Fruit fly (Drosophila melanogaster) whole organism, embryonic: Measurements from ENCODE around the gene CG43731.

Experiments used
- Bteb2 ChIP-seq: fragments of 200-800 bp; sonication (Bioruptor generic); optimal IDR thresholded peaks from 2 replicates; lab custom pipeline; 2016; ENCODE audit warnings: missing biosample characterization, missing genetic modification characterization
- CG10147 ChIP-seq: fragments of 200-800 bp; sonication (Bioruptor generic); optimal IDR thresholded peaks from 2 replicates; lab custom pipeline; 2019; ENCODE audit warnings: missing biosample characterization, mild to moderate bottlenecking, missing genetic modification characterization, moderate library complexity
- CG10366 ChIP-seq: fragments of 200-800 bp; sonication (Bioruptor generic); IDR thresholded peaks from 2 replicates; pipeline ENCODE4 v1.3.6; 2022; ENCODE audit warnings: missing biosample characterization, missing genetic modification characterization
- CG10462 ChIP-seq: fragments of 200-800 bp; sonication (Bioruptor generic); optimal IDR thresholded peaks from 2 replicates; lab custom pipeline; 2016; ENCODE audit warnings: missing biosample characterization, missing genetic modification characterization
- CG10543 ChIP-seq: fragments of 200-800 bp; sonication (Bioruptor generic); optimal IDR thresholded peaks from 3 replicates; lab custom pipeline; 2017; ENCODE audit warnings: missing biosample characterization, mild to moderate bottlenecking, missing genetic modification characterization, moderate library complexity
- CG10959 ChIP-seq: fragments of 200-800 bp; sonication (Bioruptor generic); IDR thresholded peaks from 2 replicates; pipeline ENCODE4 v1.3.6; 2022; ENCODE audit warnings: missing biosample characterization, missing genetic modification characterization
- CG12155 ChIP-seq: fragments of 200-800 bp; sonication (Bioruptor generic); optimal IDR thresholded peaks from 3 replicates; lab custom pipeline; 2016; ENCODE audit warnings: missing biosample characterization, missing genetic modification characterization
- CG12299 ChIP-seq: fragments of 200-800 bp; sonication (Bioruptor generic); optimal IDR thresholded peaks from 2 replicates; lab custom pipeline; 2018; ENCODE audit warnings: missing biosample characterization, mild to moderate bottlenecking, missing genetic modification characterization
- CG14441 ChIP-seq: fragments of 200-800 bp; sonication (Bioruptor generic); IDR thresholded peaks from 2 replicates; pipeline ENCODE4 v1.3.6; 2022; ENCODE audit warnings: missing biosample characterization, missing genetic modification characterization
- CG1602 ChIP-seq: fragments of 200-800 bp; sonication (Bioruptor generic); optimal IDR thresholded peaks from 3 replicates; lab custom pipeline; 2016; ENCODE audit warnings: missing biosample characterization, missing genetic modification characterization
- CG17568 ChIP-seq: fragments of 200-800 bp; sonication (Bioruptor generic); optimal IDR thresholded peaks from 2 replicates; lab custom pipeline; 2018; ENCODE audit warnings: missing biosample characterization, mild to moderate bottlenecking, missing genetic modification characterization, moderate library complexity
- CG18011 ChIP-seq: fragments of 200-800 bp; sonication (Bioruptor generic); optimal IDR thresholded peaks from 2 replicates; lab custom pipeline; 2017; ENCODE audit warnings: missing biosample characterization, missing genetic modification characterization, mild to moderate bottlenecking, moderate library complexity, missing genotype
- CG31441 ChIP-seq: fragments of 200-800 bp; sonication (Bioruptor generic); IDR thresholded peaks from 2 replicates; pipeline ENCODE4 v1.3.6; 2022; ENCODE audit warnings: missing biosample characterization, missing genetic modification characterization
- CG32532 ChIP-seq: fragments of 200-800 bp; sonication (Bioruptor generic); IDR thresholded peaks from 2 replicates; pipeline ENCODE4 v1.3.6; 2022; ENCODE audit warnings: missing biosample characterization, missing genetic modification characterization
- CG33557 ChIP-seq: fragments of 200-800 bp; sonication (Bioruptor generic); optimal IDR thresholded peaks from 2 replicates; lab custom pipeline; 2019; ENCODE audit warnings: missing biosample characterization, mild to moderate bottlenecking, missing genetic modification characterization, moderate library complexity
- CG34422 ChIP-seq: fragments of 200-800 bp; sonication (Bioruptor generic); IDR thresholded peaks from 3 replicates; pipeline ENCODE4 v1.3.6; 2022; ENCODE audit warnings: missing biosample characterization, missing genetic modification characterization
- CG3838 ChIP-seq: fragments of 200-800 bp; sonication (Bioruptor generic); optimal IDR thresholded peaks from 3 replicates; lab custom pipeline; 2016; ENCODE audit warnings: missing biosample characterization, missing genetic modification characterization
- CG6765 ChIP-seq: fragments of 200-800 bp; sonication (Bioruptor generic); optimal IDR thresholded peaks from 3 replicates; lab custom pipeline; 2017; ENCODE audit warnings: missing biosample characterization, mild to moderate bottlenecking, missing genetic modification characterization
- CG6791 ChIP-seq: fragments of 200-800 bp; sonication (Bioruptor generic); IDR thresholded peaks from 3 replicates; pipeline ENCODE4 v1.3.6; 2022; ENCODE audit warnings: missing biosample characterization, missing genetic modification characterization; ENCODE audit not compliant: partially characterized antibody
- CG7745 ChIP-seq: fragments of 200-800 bp; sonication (Bioruptor generic); optimal IDR thresholded peaks from 2 replicates; lab custom pipeline; 2018; ENCODE audit warnings: missing biosample characterization, mild to moderate bottlenecking, missing genetic modification characterization, moderate library complexity
- CG7839 ChIP-seq: fragments of 200-800 bp; sonication (Bioruptor generic); optimal IDR thresholded peaks from 3 replicates; lab custom pipeline; 2018; ENCODE audit warnings: missing biosample characterization, mild to moderate bottlenecking, missing genetic modification characterization, moderate library complexity
- CG8944 ChIP-seq: fragments of 200-800 bp; sonication (Bioruptor generic); optimal IDR thresholded peaks from 3 replicates; lab custom pipeline; 2016; ENCODE audit warnings: missing biosample characterization, missing genetic modification characterization
- CTCF ChIP-seq: fragments of 200-800 bp; sonication (Bioruptor generic); optimal IDR thresholded peaks from 2 replicates; lab custom pipeline; 2017; ENCODE audit warnings: missing biosample characterization, mild to moderate bottlenecking, missing genetic modification characterization, moderate library complexity
- Dref ChIP-seq: fragments of 200-800 bp; sonication (Bioruptor generic); IDR thresholded peaks from 2 replicates; pipeline ENCODE4 v1.3.6; 2022; ENCODE audit warnings: missing biosample characterization, missing genetic modification characterization
- Eip74EF ChIP-seq, 2 experiments: fragments of 200-800 bp in 1 of 2; fragments of >200 bp in 1 of 2; sonication (Bioruptor generic) in 1 of 2; optimal IDR thresholded peaks; 2 replicates each; lab custom pipeline; 2017 to 2019; ENCODE audit warnings: missing biosample characterization in 2 of 2, missing genetic modification characterization in 2 of 2, mild to moderate bottlenecking in 1 of 2, moderate library complexity in 1 of 2
- Hand ChIP-seq: fragments of 200-800 bp; sonication (Bioruptor generic); optimal IDR thresholded peaks from 2 replicates; lab custom pipeline; 2017; ENCODE audit warnings: mild to moderate bottlenecking, missing biosample characterization, missing genetic modification reagents, missing genetic modification characterization
- Hr51 ChIP-seq, 2 experiments: fragments of 200-800 bp; sonication (Bioruptor generic); optimal IDR thresholded peaks; 2 replicates in 1 of 2; 3 replicates in 1 of 2; lab custom pipeline; 2016 to 2018; ENCODE audit warnings: missing biosample characterization in 2 of 2, missing genetic modification characterization in 2 of 2, mild to moderate bottlenecking in 1 of 2, moderate library complexity in 1 of 2
- Lpt ChIP-seq: fragments of >200 bp; optimal IDR thresholded peaks from 2 replicates; lab custom pipeline; 2018; ENCODE audit warnings: missing biosample characterization, missing genetic modification characterization
- MBD-R2 ChIP-seq: fragments of 200-800 bp; sonication (Bioruptor generic); IDR thresholded peaks from 2 replicates; pipeline ENCODE4 v1.3.6; 2022; ENCODE audit warnings: missing biosample characterization, missing genetic modification characterization
- Max ChIP-seq: fragments of 200-800 bp; sonication (Bioruptor generic); optimal IDR thresholded peaks from 2 replicates; lab custom pipeline; 2016; ENCODE audit warnings: missing biosample characterization, mild to moderate bottlenecking, missing genetic modification characterization
- Mes4 ChIP-seq: fragments of 200-800 bp; sonication (Bioruptor generic); optimal IDR thresholded peaks from 2 replicates; lab custom pipeline; 2016; ENCODE audit warnings: missing biosample characterization, missing genetic modification characterization
- Oli ChIP-seq: fragments of 200-800 bp; sonication (Bioruptor generic); optimal IDR thresholded peaks from 2 replicates; lab custom pipeline; 2018; ENCODE audit warnings: missing biosample characterization, mild to moderate bottlenecking, missing genetic modification characterization, moderate library complexity
- Poxn ChIP-seq: fragments of 200-800 bp; sonication (Bioruptor generic); IDR thresholded peaks from 2 replicates; pipeline ENCODE4 v1.3.6; 2022; ENCODE audit warnings: missing biosample characterization, missing genetic modification characterization
- Sry-β ChIP-seq: fragments of 200-800 bp; sonication (Bioruptor generic); optimal IDR thresholded peaks from 2 replicates; lab custom pipeline; 2018; ENCODE audit warnings: missing biosample characterization, mild to moderate bottlenecking, missing genetic modification characterization, moderate library complexity
- ap ChIP-seq: fragments of 200-800 bp; sonication (Bioruptor generic); IDR thresholded peaks from 2 replicates; pipeline ENCODE4 v1.3.6; 2022; ENCODE audit warnings: missing biosample characterization, missing genetic modification characterization
- bcd ChIP-seq: fragments of 200-800 bp; sonication (Bioruptor generic); optimal IDR thresholded peaks from 2 replicates; lab custom pipeline; 2017; ENCODE audit warnings: missing biosample characterization, mild to moderate bottlenecking, missing genetic modification characterization
- bigmax ChIP-seq: fragments of 200-800 bp; sonication (Bioruptor generic); optimal IDR thresholded peaks from 2 replicates; lab custom pipeline; 2018; ENCODE audit warnings: missing biosample characterization, mild to moderate bottlenecking, missing genetic modification characterization
- br ChIP-seq: fragments of >200 bp; optimal IDR thresholded peaks from 2 replicates; lab custom pipeline; 2017
- corto ChIP-seq: fragments of 200-800 bp; sonication (Bioruptor generic); optimal IDR thresholded peaks from 2 replicates; lab custom pipeline; 2016; ENCODE audit warnings: missing biosample characterization, mild to moderate bottlenecking, missing genetic modification characterization, moderate library complexity
- crc ChIP-seq: fragments of 200-800 bp; sonication (Bioruptor generic); optimal IDR thresholded peaks from 2 replicates; lab custom pipeline; 2016; ENCODE audit warnings: missing biosample characterization, missing genetic modification characterization
- crp ChIP-seq, 2 experiments: fragments of 200-800 bp; sonication (Bioruptor generic); optimal IDR thresholded peaks; 2 replicates in 1 of 2; 3 replicates in 1 of 2; lab custom pipeline; 2017; ENCODE audit warnings: missing biosample characterization in 2 of 2, missing genetic modification characterization in 2 of 2, mild to moderate bottlenecking in 1 of 2, moderate library complexity in 1 of 2
- eve ChIP-seq, 2 experiments: fragments of >200 bp; optimal IDR thresholded peaks; 2 replicates each; lab custom pipeline; 2017; ENCODE audit warnings: missing biosample characterization in 2 of 2, missing genetic modification characterization in 2 of 2
- gcm ChIP-seq: fragments of 200-800 bp; sonication (Bioruptor generic); optimal IDR thresholded peaks from 2 replicates; lab custom pipeline; 2019; ENCODE audit warnings: missing biosample characterization, mild to moderate bottlenecking, missing genetic modification characterization, moderate library complexity
- gt ChIP-seq: fragments of 200-800 bp; sonication (Bioruptor generic); IDR thresholded peaks from 2 replicates; pipeline ENCODE4 v1.3.6; 2022; ENCODE audit warnings: missing biosample characterization, missing genetic modification characterization
- insv ChIP-seq, 2 experiments: fragments of 200-800 bp; sonication (Bioruptor generic); optimal IDR thresholded peaks; 3 replicates each; lab custom pipeline; 2016 to 2018; ENCODE audit warnings: missing biosample characterization in 2 of 2, missing genetic modification characterization in 2 of 2
- lab ChIP-seq: fragments of 200-800 bp; sonication (Bioruptor generic); optimal IDR thresholded peaks from 3 replicates; lab custom pipeline; 2017; ENCODE audit warnings: missing biosample characterization, missing genetic modification characterization, mild to moderate bottlenecking, moderate library complexity, missing genetic modification reagents
- mirr ChIP-seq: fragments of 200-800 bp; sonication (Bioruptor generic); optimal IDR thresholded peaks from 3 replicates; lab custom pipeline; 2018; ENCODE audit warnings: missing biosample characterization, mild to moderate bottlenecking, missing genetic modification characterization
- phol ChIP-seq: fragments of 200-800 bp; sonication (Bioruptor generic); optimal IDR thresholded peaks from 3 replicates; lab custom pipeline; 2018; ENCODE audit warnings: missing biosample characterization, mild to moderate bottlenecking, missing genetic modification characterization, moderate library complexity
- ranshi ChIP-seq: fragments of 200-800 bp; sonication (Bioruptor generic); IDR thresholded peaks from 2 replicates; pipeline ENCODE4 v1.3.6; 2022; ENCODE audit warnings: missing biosample characterization, missing genetic modification characterization
- sna ChIP-seq: fragments of 200-800 bp; sonication (Bioruptor generic); IDR thresholded peaks from 2 replicates; pipeline ENCODE4 v1.3.6; 2022; ENCODE audit warnings: missing biosample characterization, missing genetic modification characterization; ENCODE audit not compliant: partially characterized antibody
- tap ChIP-seq: fragments of 200-800 bp; optimal IDR thresholded peaks from 3 replicates; lab custom pipeline; 2019; ENCODE audit warnings: missing biosample characterization, mild to moderate bottlenecking, missing genetic modification characterization, moderate library complexity
- yki ChIP-seq: fragments of >200 bp; optimal IDR thresholded peaks from 3 replicates; lab custom pipeline; 2018

The CG43731 gene

DNA sequence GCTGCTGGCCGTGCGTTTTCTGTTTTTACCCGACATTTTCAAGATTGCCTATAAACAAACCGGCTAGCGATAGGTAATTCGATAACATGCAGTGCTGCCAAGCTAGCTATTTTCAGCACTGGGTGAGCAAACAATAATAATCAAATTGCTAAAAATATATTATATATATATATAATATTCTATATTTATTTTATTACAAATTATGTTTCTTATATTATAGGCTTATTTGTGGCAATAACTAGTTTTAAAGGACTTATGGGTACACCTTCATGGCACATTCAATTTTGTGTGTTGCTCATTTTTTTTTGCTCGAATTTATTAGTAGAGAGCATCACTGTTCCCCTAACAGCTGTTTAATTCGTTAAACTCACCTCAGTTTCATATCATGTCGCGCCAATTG is 25.0 kb downstream of the CG43731 start (continued):
- peak; percentile 43; the same call in 1 of the 2 replicates for TF ChIP-seq CG14441
- TF ChIP-seq Hand (GFP tag; lab: Kevin White, UChicago), result peak; percentile 23
- no peak for TF ChIP-seq yki (lab: Kevin White, UChicago)
- no peak for TF ChIP-seq CG6765 (GFP tag; lab: Kevin White, UChicago)
- no peak for TF ChIP-seq mirr
- peak; percentile 84 for TF ChIP-seq CG10543 (GFP tag; lab: Kevin White, UChicago)
- no peak for TF ChIP-seq CG17568
- TF ChIP-seq CG33557 (GFP tag; lab: Kevin White, UChicago), result peak; percentile 77
- no peak for TF ChIP-seq ap (GFP tag; lab: Robert Waterston, UW)
- no peak for TF ChIP-seq CG3838 (GFP tag; lab: Kevin White, UChicago)
- peak; percentile 75 for TF ChIP-seq phol
- TF ChIP-seq CG7839 (tag; lab: Kevin White, UChicago), result peak; percentile 72
- no peak for TF ChIP-seq CG10959 (GFP tag; lab: Robert Waterston, UW)
- peak; percentile 66 to 91 for TF ChIP-seq crp (GFP tag; optimal IDR thresholded peaks at IDR 0.05; lab: Kevin White, UChicago)
- no peak for TF ChIP-seq CG10462 (GFP tag; lab: Kevin White, UChicago)
- TF ChIP-seq bigmax (GFP tag; lab: Kevin White, UChicago), result no peak
- TF ChIP-seq bcd, result no peak
- TF ChIP-seq CG34422, result peak; percentile 57; the same call in 1 of the 3 replicates
- TF ChIP-seq Eip74EF (GFP tag; optimal IDR thresholded peaks at IDR 0.05; lab: Kevin White, UChicago), result peak in 1 of 2 experiments; percentile 34
- no peak for TF ChIP-seq corto (GFP tag; lab: Kevin White, UChicago)
- no peak for TF ChIP-seq ranshi (GFP tag; lab: Robert Waterston, UW)
- TF ChIP-seq CG32532 (GFP tag; lab: Robert Waterston, UW), result peak; percentile 56
- no peak for TF ChIP-seq tap
- no peak for TF ChIP-seq CTCF (GFP tag; lab: Kevin White, UChicago)
- no peak for TF ChIP-seq CG6791 (GFP tag; lab: Robert Waterston, UW)
- TF ChIP-seq MBD-R2 (GFP tag; lab: Robert Waterston, UW), result peak; percentile 86
- TF ChIP-seq sna (GFP tag; lab: Robert Waterston, UW), result no peak
- peak in 1 of 2 experiments; percentile 69 for TF ChIP-seq insv (GFP tag; optimal IDR thresholded peaks at IDR 0.05; lab: Kevin White, UChicago)
- TF ChIP-seq CG12299 (tag; lab: Kevin White, UChicago), result peak; percentile 67
- TF ChIP-seq Sry-β, result peak; percentile 99
- TF ChIP-seq Mes4 (GFP tag; lab: Kevin White, UChicago), result no peak
- no peak for TF ChIP-seq CG8944 (GFP tag; lab: Kevin White, UChicago)
- TF ChIP-seq lab (GFP tag; lab: Kevin White, UChicago), result no peak
- peak; percentile 45 for TF ChIP-seq CG12155
- TF ChIP-seq CG10366 (GFP tag; lab: Robert Waterston, UW), result peak; percentile 60
- TF ChIP-seq CG10147 (GFP tag; lab: Kevin White, UChicago), result peak; percentile 82
- TF ChIP-seq Poxn (GFP tag; lab: Robert Waterston, UW), result no peak
- no peak for TF ChIP-seq Bteb2 (GFP tag; lab: Kevin White, UChicago)
- TF ChIP-seq crc (GFP tag; lab: Kevin White, UChicago), result no peak
- no peak for TF ChIP-seq gt (GFP tag; lab: Robert Waterston, UW)
- TF ChIP-seq CG31441, result no peak; the same call in 1 of the 2 replicates
- peak; percentile 25 for TF ChIP-seq Max (GFP tag; lab: Kevin White, UChicago)
- peak; percentile 57 for TF ChIP-seq CG1602
- TF ChIP-seq CG18011 (GFP tag; lab: Kevin White, UChicago), result peak; percentile 11
- TF ChIP-seq Oli (tag; lab: Kevin White, UChicago), result peak; percentile 71
- TF ChIP-seq Dref (GFP tag; lab: Robert Waterston, UW), result peak; percentile 62
- TF ChIP-seq CG7745, result no peak
- no peak for TF ChIP-seq eve (GFP tag; optimal IDR thresholded peaks at IDR 0.05; lab: Kevin White, UChicago)
- TF ChIP-seq br, result no peak
- TF ChIP-seq gcm (GFP tag; lab: Kevin White, UChicago), result peak; percentile 64
- TF ChIP-seq Lpt (GFP tag; lab: Kevin White, UChicago), result no peak
- TF ChIP-seq Hr51 (GFP tag; optimal IDR thresholded peaks at IDR 0.05; lab: Kevin White, UChicago), result no peak
